Fruit fly (Drosophila melanogaster) whole organism, embryonic: ENCODE results near the gene CG34298.

Experiments
- Aef1 ChIP-seq: fragments of 200-800 bp; sonication (Bioruptor generic); IDR thresholded peaks from 3 replicates; pipeline ENCODE4 v1.3.6; 2022; ENCODE audit warnings: missing biosample characterization, missing genetic modification characterization
- CG10209 ChIP-seq: fragments of 200-800 bp; sonication (Bioruptor generic); optimal IDR thresholded peaks from 3 replicates; lab custom pipeline; 2017; ENCODE audit warnings: missing biosample characterization, mild to moderate bottlenecking, missing genetic modification characterization, missing genetic modification reagents
- CG10543 ChIP-seq: fragments of 200-800 bp; sonication (Bioruptor generic); optimal IDR thresholded peaks from 3 replicates; lab custom pipeline; 2017; ENCODE audit warnings: missing biosample characterization, mild to moderate bottlenecking, missing genetic modification characterization, moderate library complexity
- CG11504 ChIP-seq: fragments of 200-800 bp; sonication (Bioruptor generic); optimal IDR thresholded peaks from 3 replicates; lab custom pipeline; 2019; ENCODE audit warnings: missing biosample characterization, mild to moderate bottlenecking, missing genetic modification characterization, moderate library complexity
- CG13424 ChIP-seq: fragments of 200-800 bp; sonication (Bioruptor generic); optimal IDR thresholded peaks from 2 replicates; lab custom pipeline; 2019; ENCODE audit warnings: missing biosample characterization, mild to moderate bottlenecking, missing genetic modification characterization, moderate library complexity
- CG13624 ChIP-seq: fragments of 200-800 bp; sonication (Bioruptor generic); optimal IDR thresholded peaks from 2 replicates; lab custom pipeline; 2016; ENCODE audit warnings: missing biosample characterization, missing genetic modification characterization
- CG15696 ChIP-seq: fragments of 200-800 bp; sonication (Bioruptor generic); optimal IDR thresholded peaks from 2 replicates; lab custom pipeline; 2019; ENCODE audit warnings: missing biosample characterization, mild to moderate bottlenecking, missing genetic modification characterization, moderate library complexity
- CG18262 ChIP-seq: fragments of 200-800 bp; optimal IDR thresholded peaks from 3 replicates; lab custom pipeline; 2019; ENCODE audit warnings: missing biosample characterization, mild to moderate bottlenecking, missing genetic modification characterization, moderate library complexity
- CG18764 ChIP-seq: fragments of 200-800 bp; sonication (Bioruptor generic); optimal IDR thresholded peaks from 3 replicates; lab custom pipeline; 2016; ENCODE audit warnings: missing biosample characterization, missing genetic modification characterization
- CG4282 ChIP-seq: fragments of 200-800 bp; sonication (Bioruptor generic); optimal IDR thresholded peaks from 2 replicates; lab custom pipeline; 2016; ENCODE audit warnings: missing biosample characterization, missing genetic modification characterization
- CG4730 ChIP-seq: fragments of 200-800 bp; sonication (Bioruptor generic); IDR thresholded peaks from 2 replicates; pipeline ENCODE4 v1.3.6; 2022; ENCODE audit warnings: missing biosample characterization, missing genetic modification characterization
- CG5953 ChIP-seq: fragments of 200-800 bp; sonication (Bioruptor generic); IDR thresholded peaks from 2 replicates; pipeline ENCODE4 v1.3.6; 2022; ENCODE audit warnings: missing biosample characterization, missing genetic modification characterization
- CG7271 ChIP-seq: fragments of 200-800 bp; sonication (Bioruptor generic); optimal IDR thresholded peaks from 2 replicates; lab custom pipeline; 2018; ENCODE audit warnings: missing biosample characterization, mild to moderate bottlenecking, missing genetic modification characterization, moderate library complexity
- CG7556 ChIP-seq: fragments of 200-800 bp; sonication (Bioruptor generic); optimal IDR thresholded peaks from 2 replicates; lab custom pipeline; 2017; ENCODE audit warnings: missing biosample characterization, mild to moderate bottlenecking, missing genetic modification characterization
- CG8359 ChIP-seq: fragments of 200-800 bp; sonication (Bioruptor generic); optimal IDR thresholded peaks from 2 replicates; lab custom pipeline; 2017; ENCODE audit warnings: missing biosample characterization, mild to moderate bottlenecking, missing genetic modification characterization, borderline replicate concordance
- CG8388 ChIP-seq: fragments of 200-800 bp; sonication (Bioruptor generic); optimal IDR thresholded peaks from 2 replicates; lab custom pipeline; 2019; ENCODE audit warnings: missing biosample characterization, mild to moderate bottlenecking, missing genetic modification characterization, moderate library complexity
- CG9817 ChIP-seq: fragments of 200-800 bp; sonication (Bioruptor generic); optimal IDR thresholded peaks from 2 replicates; lab custom pipeline; 2018; ENCODE audit warnings: missing biosample characterization, mild to moderate bottlenecking, missing genetic modification characterization, moderate library complexity
- CG9876 ChIP-seq: fragments of 200-800 bp; sonication (Bioruptor generic); optimal IDR thresholded peaks from 2 replicates; lab custom pipeline; 2016; ENCODE audit warnings: missing biosample characterization, missing genetic modification characterization
- CTCF ChIP-seq: fragments of 200-800 bp; sonication (Bioruptor generic); optimal IDR thresholded peaks from 2 replicates; lab custom pipeline; 2017; ENCODE audit warnings: missing biosample characterization, mild to moderate bottlenecking, missing genetic modification characterization, moderate library complexity
- Doc2 ChIP-seq: fragments of 200-800 bp; sonication (Bioruptor generic); IDR thresholded peaks from 2 replicates; pipeline ENCODE4 v1.3.6; 2022; ENCODE audit warnings: missing biosample characterization, missing genetic modification characterization
- GATAe ChIP-seq: fragments of 200-800 bp; sonication (Bioruptor generic); conservative IDR thresholded peaks from 2 replicates; pipeline ENCODE4 v1.3.6; 2022; ENCODE audit warnings: missing biosample characterization, missing genetic modification characterization
- HHEX ChIP-seq: fragments of 200-800 bp; sonication (Bioruptor generic); optimal IDR thresholded peaks from 3 replicates; lab custom pipeline; 2017; ENCODE audit warnings: missing biosample characterization, mild to moderate bottlenecking, missing genetic modification characterization, missing genetic modification reagents
- Lim3 ChIP-seq: fragments of 200-800 bp; sonication (Bioruptor generic); IDR thresholded peaks from 2 replicates; pipeline ENCODE4 v1.3.6; 2022; ENCODE audit warnings: missing biosample characterization, missing genetic modification characterization
- Meics ChIP-seq: fragments of 200-800 bp; sonication (Bioruptor generic); optimal IDR thresholded peaks from 2 replicates; lab custom pipeline; 2017; ENCODE audit warnings: missing biosample characterization, mild to moderate bottlenecking, missing genetic modification characterization
- NC2α ChIP-seq: fragments of 200-800 bp; sonication (Bioruptor generic); optimal IDR thresholded peaks from 2 replicates; lab custom pipeline; 2016; ENCODE audit warnings: missing biosample characterization, missing genetic modification characterization
- Ptx1 ChIP-seq: fragments of 200-800 bp; sonication (Bioruptor generic); IDR thresholded peaks from 2 replicates; pipeline ENCODE4 v1.3.6; 2022; ENCODE audit warnings: missing biosample characterization, missing genetic modification characterization
- Stat92E ChIP-seq, 3 experiments: fragments of >200 bp in 2 of 3; fragments of 200-800 bp in 1 of 3; sonication (Bioruptor generic) in 1 of 3; optimal IDR thresholded peaks; 2 replicates each; lab custom pipeline; 2017 to 2019; ENCODE audit warnings: missing biosample characterization in 3 of 3, missing genetic modification characterization in 3 of 3, mild to moderate bottlenecking in 1 of 3, moderate library complexity in 1 of 3
- TFAM ChIP-seq: fragments of 200-800 bp; sonication (Bioruptor generic); optimal IDR thresholded peaks from 2 replicates; lab custom pipeline; 2017; ENCODE audit warnings: missing biosample characterization, missing genetic modification characterization, inconsistent platforms
- abd-A ChIP-seq: fragments of 200-800 bp; sonication (Bioruptor generic); optimal IDR thresholded peaks from 3 replicates; lab custom pipeline; 2019; ENCODE audit warnings: missing biosample characterization, mild to moderate bottlenecking, missing genetic modification characterization, moderate library complexity
- bowl ChIP-seq: fragments of 200-800 bp; sonication (Bioruptor generic); IDR thresholded peaks from 2 replicates; pipeline ENCODE4 v1.3.6; 2022; ENCODE audit warnings: missing biosample characterization, missing genetic modification characterization
- dati ChIP-seq: fragments of 200-800 bp; sonication (Bioruptor generic); IDR thresholded peaks from 2 replicates; pipeline ENCODE4 v1.3.6; 2022; ENCODE audit warnings: missing biosample characterization, missing genetic modification characterization
- dpn ChIP-seq, 2 experiments: fragments of 200-800 bp; sonication (Bioruptor generic); optimal IDR thresholded peaks; 3 replicates each; lab custom pipeline; 2016; ENCODE audit warnings: missing biosample characterization in 2 of 2, missing genetic modification characterization in 2 of 2
- emc ChIP-seq: fragments of 200-800 bp; sonication (Bioruptor generic); optimal IDR thresholded peaks from 2 replicates; lab custom pipeline; 2016; ENCODE audit warnings: missing biosample characterization, missing genetic modification characterization
- ftz-f1 ChIP-seq: fragments of 200-800 bp; sonication (Bioruptor generic); optimal IDR thresholded peaks from 2 replicates; lab custom pipeline; 2016; ENCODE audit warnings: missing biosample characterization, missing genetic modification characterization
- kay ChIP-seq: fragments of 200-800 bp; sonication (Bioruptor generic); optimal IDR thresholded peaks from 2 replicates; lab custom pipeline; 2016; ENCODE audit warnings: missing biosample characterization, missing genetic modification characterization
- klu ChIP-seq: fragments of 200-800 bp; sonication (Bioruptor generic); IDR thresholded peaks from 2 replicates; pipeline ENCODE4 v1.3.6; 2022; ENCODE audit warnings: missing biosample characterization, missing genetic modification characterization
- knrl ChIP-seq: fragments of 200-800 bp; sonication (Bioruptor generic); IDR thresholded peaks from 3 replicates; pipeline ENCODE4 v1.3.6; 2022; ENCODE audit warnings: missing biosample characterization, missing genetic modification characterization; ENCODE audit not compliant: partially characterized antibody
- lbe ChIP-seq: fragments of 200-800 bp; sonication (Bioruptor generic); optimal IDR thresholded peaks from 2 replicates; lab custom pipeline; 2016; ENCODE audit warnings: missing biosample characterization, mild to moderate bottlenecking, missing genetic modification characterization
- lilli ChIP-seq: fragments of 200-800 bp; sonication (Bioruptor generic); optimal IDR thresholded peaks from 3 replicates; lab custom pipeline; 2016; ENCODE audit warnings: missing biosample characterization, missing genetic modification characterization
- maf-S ChIP-seq: fragments of 200-800 bp; sonication (Bioruptor generic); optimal IDR thresholded peaks from 2 replicates; lab custom pipeline; 2016; ENCODE audit warnings: missing biosample characterization, missing genetic modification characterization
- otp ChIP-seq: fragments of 200-800 bp; sonication (Bioruptor generic); IDR thresholded peaks from 3 replicates; pipeline ENCODE4, ENCODE4 v1.3.6; 2022; ENCODE audit warnings: missing biosample characterization, missing genetic modification characterization
- trh ChIP-seq: fragments of 200-800 bp; sonication (Bioruptor generic); optimal IDR thresholded peaks from 2 replicates; lab custom pipeline; 2016; ENCODE audit warnings: missing biosample characterization, missing genetic modification characterization
- vnd ChIP-seq: fragments of 200-800 bp; sonication (Bioruptor generic); IDR thresholded peaks from 3 replicates; pipeline ENCODE4 v1.3.6; 2022; ENCODE audit warnings: missing biosample characterization, missing genetic modification characterization; ENCODE audit not compliant: partially characterized antibody
- wdn ChIP-seq: fragments of 200-800 bp; sonication (Bioruptor generic); IDR thresholded peaks from 2 replicates; pipeline ENCODE4 v1.3.6; 2022; ENCODE audit warnings: missing biosample characterization, missing genetic modification characterization
- wor ChIP-seq: fragments of 200-800 bp; sonication (Bioruptor generic); IDR thresholded peaks from 2 replicates; pipeline ENCODE4 v1.3.6; 2022; ENCODE audit warnings: missing biosample characterization, missing genetic modification characterization

CG34298 gene

DNA sequence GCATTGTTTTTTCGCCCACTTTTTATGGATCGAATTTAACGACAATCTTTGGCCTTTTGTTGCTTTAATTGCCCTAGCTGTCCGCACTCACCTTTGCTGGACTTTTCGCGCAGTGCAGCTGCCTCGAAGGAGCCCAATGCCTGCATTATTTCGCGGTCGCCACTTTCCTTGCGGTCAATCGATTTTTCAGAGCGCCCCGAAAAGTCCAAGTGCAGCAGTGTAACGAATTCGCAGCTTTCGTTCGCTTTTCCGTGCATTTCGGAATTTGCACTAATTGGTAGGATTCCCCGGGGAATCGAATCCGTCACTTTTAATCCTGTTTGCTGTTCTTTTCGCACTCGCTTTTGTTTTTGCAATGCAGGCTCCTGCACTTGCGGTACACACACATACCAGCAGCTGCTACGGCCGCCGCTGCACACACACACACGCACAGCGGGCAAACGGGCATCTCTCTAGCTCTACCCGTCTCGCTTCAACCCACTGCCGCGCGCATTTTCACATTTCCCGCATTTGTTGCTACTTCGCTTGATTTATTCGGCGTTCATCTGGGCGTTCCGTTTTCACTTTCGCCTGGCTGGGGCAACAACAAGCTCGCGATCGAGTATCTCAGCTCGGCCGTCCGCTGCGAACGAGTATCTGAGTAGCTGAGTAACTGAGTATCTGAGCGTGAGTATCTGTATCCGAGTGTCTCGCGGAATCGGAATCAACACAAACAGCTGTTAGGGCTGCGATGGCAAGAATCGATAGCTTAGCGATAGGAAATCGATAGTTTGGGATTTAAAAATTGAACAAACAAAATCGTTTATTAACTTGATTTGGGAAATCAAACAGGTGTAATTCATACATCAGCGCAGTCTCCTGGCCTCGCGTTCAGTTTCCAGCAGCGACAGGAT lies 22.2 kb downstream of the CG34298 start, which contains the start of gene Mgat2 (continued):
- TF ChIP-seq Lim3 (GFP tag; lab: Robert Waterston, UW) (no peak), emc (GFP tag; lab: Kevin White, UChicago) (no peak), klu (GFP tag; lab: Robert Waterston, UW) (no peak), dati (GFP tag; lab: Robert Waterston, UW) (no peak), Ptx1 (no peak), GATAe (GFP tag; lab: Robert Waterston, UW) (no peak), lilli (GFP tag; lab: Kevin White, UChicago) (no peak), CG18262 (tag; lab: Kevin White, UChicago) (peak; percentile 30), Doc2 (GFP tag; lab: Robert Waterston, UW) (no peak), CG13624 (GFP tag; lab: Kevin White, UChicago) (peak; percentile 11), NC2α (GFP tag; lab: Kevin White, UChicago) (no peak), CG8359 (GFP tag; lab: Kevin White, UChicago) (no peak), CG7556 (no peak), ftz-f1 (GFP tag; lab: Kevin White, UChicago) (no peak), wdn (GFP tag; lab: Robert Waterston, UW) (no peak), CG4282 (no peak), CG18764 (GFP tag; lab: Kevin White, UChicago) (no peak), CG15696 (no peak), Stat92E (GFP tag; optimal IDR thresholded peaks at IDR 0.05; lab: Kevin White, UChicago) (peak in 1 of 3 experiments; percentile 88), CG10209 (GFP tag; lab: Kevin White, UChicago) (no peak), CG10543 (GFP tag; lab: Kevin White, UChicago) (peak; percentile 77), lbe (peak; percentile 34), maf-S (GFP tag; lab: Kevin White, UChicago) (no peak), knrl (GFP tag; lab: Robert Waterston, UW) (peak; percentile 81; the same call in 2 of the 3 replicates), CG4730 (no peak), dpn (GFP tag; optimal IDR thresholded peaks at IDR 0.05; lab: Kevin White, UChicago) (no peak), CG11504 (tag; lab: Kevin White, UChicago) (no peak), CG9817 (tag; lab: Kevin White, UChicago) (no peak), CG9876 (GFP tag; lab: Kevin White, UChicago) (no peak), kay (GFP tag; lab: Kevin White, UChicago) (no peak), CTCF (GFP tag; lab: Kevin White, UChicago) (no peak), trh (GFP tag; lab: Kevin White, UChicago) (no peak), CG13424 (tag; lab: Kevin White, UChicago) (peak; percentile 27), CG7271 (tag; lab: Kevin White, UChicago) (peak; percentile 13), CG8388 (GFP tag; lab: Kevin White, UChicago) (peak; percentile 10), otp (GFP tag; lab: Robert Waterston, UW) (no peak), Aef1 (GFP tag; lab: Robert Waterston, UW) (no peak; the same call in 2 of the 3 replicates), TFAM (GFP tag; lab: Kevin White, UChicago) (no peak), Meics (no peak), bowl (GFP tag; lab: Robert Waterston, UW) (peak; percentile 53; the same call in 1 of the 2 replicates), abd-A (peak; percentile 96), HHEX (peak; percentile 18), CG5953 (no peak), vnd (peak; percentile 77), wor (GFP tag; lab: Robert Waterston, UW) (no peak)
- TF ChIP-seq, all 482 proteins: peak for 206
